Worm (Caenorhabditis elegans) whole organism, L4 larva: ENCODE results near the gene Y62H9A.1.

Experiments
- nhr-28 ChIP-seq: fragments of 150-350 bp; optimal IDR thresholded peaks from 2 replicates; lab custom pipeline; 2014; ENCODE audit warnings: missing biosample characterization, missing genetic modification characterization
- ztf-11 ChIP-seq: fragments of 150-350 bp; optimal IDR thresholded peaks from 2 replicates; lab custom pipeline; 2014; ENCODE audit warnings: missing biosample characterization, missing genetic modification characterization

- TF ChIP-seq ztf-11 (tag; lab: Kevin White, UChicago) = no peak
- TF ChIP-seq nhr-28 (tag; lab: Kevin White, UChicago) = no peak
These were observed 25.3 kb upstream of the Y62H9A.1 start, which contains the start of gene F54F7.3 for ce11 chrX:11850082-11850481.
